Worm (Caenorhabditis elegans) whole organism, L4/young adult: Measurements from ENCODE around the gene gcy-9.

Experiments
- W03F9.2 ChIP-seq: fragments of 150-350 bp; optimal IDR thresholded peaks from 2 replicates; lab custom pipeline; 2014; ENCODE audit warnings: missing biosample characterization, missing genetic modification characterization
- dao-5 ChIP-seq: sonication (generic microtip); optimal IDR thresholded peaks from 2 replicates; lab custom pipeline; 2016; ENCODE audit warnings: missing genotype, missing genetic modification characterization, moderate library complexity, missing compliant biosample characterization
- him-1 ChIP-seq: sonication (generic microtip); optimal IDR thresholded peaks from 2 replicates; lab custom pipeline; 2016; ENCODE audit warnings: missing genotype, missing genetic modification reagents, missing genetic modification characterization, missing compliant biosample characterization

DNA sequence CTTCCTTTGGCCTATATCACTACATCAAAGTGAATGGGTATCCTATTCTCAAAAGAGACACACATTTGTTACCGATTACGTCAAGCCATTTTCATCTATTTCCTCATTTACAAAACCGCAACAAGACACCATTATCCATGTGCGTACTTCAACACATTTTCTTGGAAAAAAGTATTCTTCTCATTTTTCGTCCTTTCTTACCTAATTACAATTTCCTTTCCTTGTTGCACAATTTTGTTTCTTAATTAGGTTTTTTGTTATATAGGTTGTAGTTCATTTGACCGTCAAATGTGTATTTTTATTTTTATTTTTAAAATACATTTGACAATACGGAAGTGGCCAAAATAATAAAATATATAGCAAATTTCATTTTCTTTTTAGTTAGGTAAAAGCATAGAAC lies 45.7 kb upstream of the gcy-9 start:
- TF ChIP-seq him-1 (tag; lab: Kevin White, UChicago) (no peak), W03F9.2 (tag; lab: Kevin White, UChicago) (no peak), dao-5 (tag; lab: Kevin White, UChicago) (no peak)
